Worm (Caenorhabditis elegans) whole organism, young adult: ENCODE data around the gene C05C10.3.

Experiments used
- F57C9.4 ChIP-seq: sonication (generic microtip); optimal IDR thresholded peaks from 2 replicates; lab custom pipeline; 2017; ENCODE audit warnings: mild to moderate bottlenecking, missing genetic modification characterization, missing compliant biosample characterization
- akir-1 ChIP-seq: fragments of 200-800 bp; sonication (Bioruptor generic); optimal IDR thresholded peaks from 2 replicates; lab custom pipeline; 2018; ENCODE audit warnings: mild to moderate bottlenecking, missing genetic modification characterization, moderate library complexity, missing compliant biosample characterization
- ceh-79 ChIP-seq: sonication (generic microtip); optimal IDR thresholded peaks from 2 replicates; lab custom pipeline; 2017; ENCODE audit warnings: mild to moderate bottlenecking, missing genetic modification characterization, missing compliant biosample characterization
- mxl-1 ChIP-seq: sonication (generic microtip); optimal IDR thresholded peaks from 2 replicates; lab custom pipeline; 2016; ENCODE audit warnings: missing genetic modification characterization, missing compliant biosample characterization
- nfyb-1 ChIP-seq: fragments of 200-800 bp; sonication (Bioruptor generic); IDR thresholded peaks from 2 replicates; pipeline ENCODE4 v1.3.6; 2022; ENCODE audit warnings: missing genetic modification reagents, missing genetic modification characterization, missing compliant biosample characterization
- snpc-4 ChIP-seq, 5 experiments: fragments of 150-350 bp in 1 of 5; sonication (generic microtip) in 4 of 5; optimal IDR thresholded peaks; 2 replicates each; lab custom pipeline; 2014 to 2018; ENCODE audit warnings: missing genetic modification characterization in 5 of 5, missing biosample characterization in 3 of 5, antibody characterized with exemption in 2 of 5, mild to moderate bottlenecking in 2 of 5, missing compliant biosample characterization in 2 of 5, missing genotype in 2 of 5, moderate library complexity in 2 of 5, missing genetic modification reagents in 1 of 5
- unc-62 ChIP-seq: fragments of 150-350 bp; optimal IDR thresholded peaks from 2 replicates; lab custom pipeline; 2014; ENCODE audit warnings: missing biosample characterization, missing genetic modification reagents, missing genetic modification characterization
- ztf-25 ChIP-seq: fragments of 200-800 bp; sonication (Bioruptor generic); IDR thresholded peaks from 2 replicates; pipeline ENCODE4 v1.3.6; 2022; ENCODE audit warnings: missing genetic modification reagents, missing genetic modification characterization, missing compliant biosample characterization

- TF ChIP-seq ceh-79 (tag; lab: Kevin White, UChicago) (no peak), ztf-25 (no peak), snpc-4 (GFP tag; optimal IDR thresholded peaks at IDR 0.05; lab: Kevin White, UChicago) (no peak), snpc-4 (tag; optimal IDR thresholded peaks at IDR 0.05; lab: Kevin White, UChicago) (no peak), mxl-1 (tag; lab: Kevin White, UChicago) (no peak), akir-1 (GFP tag; lab: Kevin White, UChicago) (no peak), F57C9.4 (no peak), nfyb-1 (GFP tag; lab: Robert Waterston, UW) (no peak), unc-62 (GFP tag; lab: Kevin White, UChicago) (no peak)
These were observed 45.1 kb upstream of the C05C10.3 start, which contains the start of gene sdz-38 for ce11 chrII:9981760-9982159.
